Worm (Caenorhabditis elegans) whole organism, L1 larva: ENCODE measurements around the gene eea-1.

Source experiments
- C04F5.9 ChIP-seq: sonication (generic microtip); optimal IDR thresholded peaks from 2 replicates; lab custom pipeline; 2016; ENCODE audit warnings: missing genetic modification characterization, missing compliant biosample characterization
- C34B4.2 ChIP-seq: sonication (generic microtip); optimal IDR thresholded peaks from 2 replicates; lab custom pipeline; 2017; ENCODE audit warnings: mild to moderate bottlenecking, missing genetic modification characterization, missing compliant biosample characterization
- F16B12.6 ChIP-seq: fragments of 150-350 bp; optimal IDR thresholded peaks from 2 replicates; lab custom pipeline; 2014; ENCODE audit warnings: missing biosample characterization, missing genetic modification characterization
- aha-1 ChIP-seq: fragments of 150-350 bp; optimal IDR thresholded peaks from 2 replicates; lab custom pipeline; 2014; ENCODE audit warnings: missing biosample characterization, missing genetic modification characterization
- blmp-1 ChIP-seq: fragments of 150-350 bp; optimal IDR thresholded peaks from 2 replicates; lab custom pipeline; 2014; ENCODE audit warnings: missing biosample characterization, missing genetic modification characterization
- ceh-82 ChIP-seq, 3 experiments: fragments of 150-350 bp in 1 of 3; sonication (generic microtip) in 2 of 3; optimal IDR thresholded peaks; 2 replicates each; lab custom pipeline; 2014 to 2017; ENCODE audit warnings: missing biosample characterization in 3 of 3, missing genetic modification characterization in 3 of 3
- ceh-90 ChIP-seq: sonication (generic microtip); optimal IDR thresholded peaks from 2 replicates; lab custom pipeline; 2016; ENCODE audit warnings: missing genetic modification characterization, missing compliant biosample characterization
- dsc-1 ChIP-seq: sonication (generic microtip); optimal IDR thresholded peaks from 2 replicates; lab custom pipeline; 2016; ENCODE audit warnings: mild to moderate bottlenecking, missing genetic modification characterization, missing compliant biosample characterization
- efl-1 ChIP-seq, 4 experiments: fragments of 150-350 bp; optimal IDR thresholded peaks in 3 of 4; peaks in 1 of 4; 1 replicate in 1 of 4; 2 replicates in 3 of 4; lab custom pipeline; 2014; ENCODE audit warnings: missing biosample characterization in 2 of 4, missing genetic modification characterization in 2 of 4, missing genetic modification reagents in 2 of 4
- efl-3 ChIP-seq: fragments of 200-800 bp; sonication (Bioruptor generic); optimal IDR thresholded peaks from 2 replicates; lab custom pipeline; 2018; ENCODE audit warnings: mild to moderate bottlenecking, missing genetic modification characterization, missing compliant biosample characterization
- egl-13 ChIP-seq: sonication (generic microtip); optimal IDR thresholded peaks from 2 replicates; lab custom pipeline; 2016; ENCODE audit warnings: missing genotype, missing genetic modification reagents, missing genetic modification characterization, missing compliant biosample characterization
- egl-27 ChIP-seq, 2 experiments: fragments of 150-350 bp in 1 of 2; sonication (generic microtip); optimal IDR thresholded peaks; 3 replicates each; lab custom pipeline; 2017 to 2018; ENCODE audit warnings: missing biosample characterization in 2 of 2, missing genetic modification characterization in 2 of 2, missing genetic modification reagents in 2 of 2
- elt-2 ChIP-seq: sonication (generic microtip); optimal IDR thresholded peaks from 2 replicates; lab custom pipeline; 2016; ENCODE audit warnings: missing genetic modification characterization, mild to moderate bottlenecking, inconsistent platforms, missing compliant biosample characterization, missing genetic modification reagents
- ets-5 ChIP-seq: fragments of 200-800 bp; sonication (Bioruptor generic); IDR thresholded peaks from 2 replicates; pipeline ENCODE4 v1.3.6; 2022; ENCODE audit warnings: missing genetic modification characterization, missing compliant biosample characterization
- fkh-10 ChIP-seq: sonication (generic microtip); optimal IDR thresholded peaks from 2 replicates; lab custom pipeline; 2017; ENCODE audit warnings: missing biosample characterization, missing genetic modification reagents, missing genetic modification characterization
- fos-1 ChIP-seq: fragments of 150-350 bp; optimal IDR thresholded peaks from 2 replicates; lab custom pipeline; 2014; ENCODE audit warnings: missing biosample characterization, missing genetic modification characterization
- grh-1 ChIP-seq: fragments of 200-800 bp; sonication (Bioruptor generic); IDR thresholded peaks from 2 replicates; pipeline ENCODE4 v1.3.6; 2022; ENCODE audit warnings: missing genetic modification reagents, missing genetic modification characterization, missing compliant biosample characterization
- hlh-17 ChIP-seq: fragments of 200-800 bp; sonication (Bioruptor generic); optimal IDR thresholded peaks from 2 replicates; lab custom pipeline; 2018; ENCODE audit warnings: missing genetic modification characterization, mild to moderate bottlenecking, missing compliant biosample characterization, moderate library complexity, borderline replicate concordance
- jun-1 ChIP-seq: fragments of 150-350 bp; optimal IDR thresholded peaks from 2 replicates; lab custom pipeline; 2014; ENCODE audit warnings: missing biosample characterization, missing genetic modification reagents, missing genetic modification characterization
- lin-15B ChIP-seq: fragments of 150-350 bp; sonication (generic microtip); optimal IDR thresholded peaks from 3 replicates; lab custom pipeline; 2014; ENCODE audit warnings: missing biosample characterization, missing genetic modification characterization
- lin-35 ChIP-seq, 2 experiments: fragments of 150-350 bp; optimal IDR thresholded peaks; 2 replicates each; lab custom pipeline; 2014; ENCODE audit warnings: missing biosample characterization in 2 of 2, missing genetic modification characterization in 2 of 2, missing genetic modification reagents in 2 of 2
- lir-3 ChIP-seq: sonication (generic microtip); optimal IDR thresholded peaks from 2 replicates; lab custom pipeline; 2016; ENCODE audit warnings: mild to moderate bottlenecking, missing genetic modification characterization, moderate library complexity, missing compliant biosample characterization; ENCODE audit not compliant: poor library complexity
- mab-9 ChIP-seq: fragments of 200-800 bp; sonication (Bioruptor generic); IDR thresholded peaks from 2 replicates; pipeline ENCODE4 v1.3.6; 2022; ENCODE audit warnings: missing genetic modification reagents, missing genetic modification characterization, missing compliant biosample characterization
- mep-1 ChIP-seq: fragments of 150-350 bp; optimal IDR thresholded peaks from 2 replicates; lab custom pipeline; 2014; ENCODE audit warnings: missing biosample characterization, missing genetic modification characterization
- nhr-11 ChIP-seq: fragments of 150-350 bp; optimal IDR thresholded peaks from 2 replicates; lab custom pipeline; 2014; ENCODE audit warnings: missing biosample characterization, missing genetic modification characterization
- nhr-12 ChIP-seq: sonication (generic microtip); optimal IDR thresholded peaks from 2 replicates; lab custom pipeline; 2017; ENCODE audit warnings: missing biosample characterization, missing genetic modification characterization
- nhr-19 ChIP-seq: fragments of 200-800 bp; sonication (Bioruptor generic); conservative IDR thresholded peaks from 2 replicates; pipeline ENCODE4 v1.3.6; 2022; ENCODE audit warnings: missing genetic modification characterization, missing compliant biosample characterization
- nhr-237 ChIP-seq: fragments of 150-350 bp; optimal IDR thresholded peaks from 2 replicates; lab custom pipeline; 2014; ENCODE audit warnings: missing biosample characterization, missing genetic modification characterization
- nhr-28 ChIP-seq: fragments of 150-350 bp; optimal IDR thresholded peaks from 2 replicates; lab custom pipeline; 2014; ENCODE audit warnings: missing biosample characterization, missing genetic modification characterization
- nhr-71 ChIP-seq: sonication (generic microtip); optimal IDR thresholded peaks from 2 replicates; lab custom pipeline; 2016; ENCODE audit warnings: mild to moderate bottlenecking, missing genetic modification characterization, moderate library complexity, missing compliant biosample characterization
- nhr-76 ChIP-seq: sonication (generic microtip); optimal IDR thresholded peaks from 2 replicates; lab custom pipeline; 2017; ENCODE audit warnings: missing biosample characterization, missing genetic modification characterization
- nhr-77 ChIP-seq: fragments of 150-350 bp; optimal IDR thresholded peaks from 2 replicates; lab custom pipeline; 2014; ENCODE audit warnings: missing biosample characterization, missing genetic modification characterization
- nhr-85 ChIP-seq: sonication (generic microtip); peaks from one replicate; lab custom pipeline; 2016; ENCODE audit warnings: missing genetic modification characterization, inconsistent platforms, missing compliant biosample characterization
- pag-3 ChIP-seq: sonication (generic microtip); optimal IDR thresholded peaks from 2 replicates; lab custom pipeline; 2017; ENCODE audit warnings: missing genetic modification characterization, mild to moderate bottlenecking, missing compliant biosample characterization, antibody characterized with exemption, borderline replicate concordance; ENCODE audit not compliant: insufficient read depth
- pax-3 ChIP-seq: fragments of 200-800 bp; sonication (Bioruptor generic); optimal IDR thresholded peaks from 2 replicates; lab custom pipeline; 2018; ENCODE audit warnings: mild to moderate bottlenecking, missing genetic modification characterization, moderate library complexity, missing compliant biosample characterization
- pqm-1 ChIP-seq: sonication (generic microtip); optimal IDR thresholded peaks from 3 replicates; lab custom pipeline; 2017; ENCODE audit warnings: missing biosample characterization, missing genetic modification characterization
- rnt-1 ChIP-seq: sonication (generic microtip); optimal IDR thresholded peaks from 2 replicates; lab custom pipeline; 2016; ENCODE audit warnings: mild to moderate bottlenecking, missing genetic modification characterization, moderate library complexity, missing compliant biosample characterization
- skn-1 ChIP-seq: fragments of 150-350 bp; optimal IDR thresholded peaks from 2 replicates; lab custom pipeline; 2014; ENCODE audit warnings: missing biosample characterization, missing genetic modification characterization
- snpc-4 ChIP-seq: fragments of 150-350 bp; optimal IDR thresholded peaks from 2 replicates; lab custom pipeline; 2014; ENCODE audit warnings: missing biosample characterization, missing genetic modification characterization
- snu-23 ChIP-seq: sonication (generic microtip); optimal IDR thresholded peaks from 2 replicates; lab custom pipeline; 2016; ENCODE audit warnings: missing genetic modification characterization, missing compliant biosample characterization
- sptf-1 ChIP-seq: fragments of 150-350 bp; optimal IDR thresholded peaks from 2 replicates; lab custom pipeline; 2014; ENCODE audit warnings: missing biosample characterization, missing genetic modification characterization
- sup-37 ChIP-seq: fragments of 200-800 bp; sonication (Bioruptor generic); optimal IDR thresholded peaks from 2 replicates; lab custom pipeline; 2018; ENCODE audit warnings: mild to moderate bottlenecking, missing genetic modification characterization, missing compliant biosample characterization
- swsn-7 ChIP-seq: sonication (generic microtip); optimal IDR thresholded peaks from 2 replicates; lab custom pipeline; 2016; ENCODE audit warnings: missing genetic modification characterization, missing compliant biosample characterization
- tlp-1 ChIP-seq: fragments of 150-350 bp; optimal IDR thresholded peaks from 2 replicates; lab custom pipeline; 2014; ENCODE audit warnings: missing biosample characterization, missing genetic modification characterization
- unc-130 ChIP-seq: fragments of 150-350 bp; optimal IDR thresholded peaks from 2 replicates; lab custom pipeline; 2017; ENCODE audit warnings: missing biosample characterization, missing genetic modification characterization, inconsistent platforms
- unc-86 ChIP-seq: sonication (generic microtip); optimal IDR thresholded peaks from 2 replicates; lab custom pipeline; 2016; ENCODE audit warnings: missing genetic modification characterization, missing compliant biosample characterization
- unc-98 ChIP-seq: fragments of 200-800 bp; sonication (Bioruptor generic); IDR thresholded peaks from 2 replicates; pipeline ENCODE4 v1.3.6; 2022; ENCODE audit warnings: missing genetic modification characterization, missing compliant biosample characterization
- vab-15 ChIP-seq: sonication (generic microtip); optimal IDR thresholded peaks from 2 replicates; lab custom pipeline; 2017; ENCODE audit warnings: missing genotype, mild to moderate bottlenecking, missing genetic modification characterization, missing compliant biosample characterization
- xbp-1 ChIP-seq: sonication (generic microtip); optimal IDR thresholded peaks from 2 replicates; lab custom pipeline; 2016; ENCODE audit warnings: missing genetic modification characterization, missing compliant biosample characterization
- zag-1 ChIP-seq: fragments of 150-350 bp; optimal IDR thresholded peaks from 2 replicates; lab custom pipeline; 2014; ENCODE audit warnings: missing biosample characterization, missing genetic modification characterization
- zip-4 ChIP-seq: fragments of 200-800 bp; sonication (Bioruptor generic); optimal IDR thresholded peaks from 2 replicates; lab custom pipeline; 2018; ENCODE audit warnings: mild to moderate bottlenecking, missing genetic modification characterization, moderate library complexity, missing compliant biosample characterization

eea-1 gene

DNA sequence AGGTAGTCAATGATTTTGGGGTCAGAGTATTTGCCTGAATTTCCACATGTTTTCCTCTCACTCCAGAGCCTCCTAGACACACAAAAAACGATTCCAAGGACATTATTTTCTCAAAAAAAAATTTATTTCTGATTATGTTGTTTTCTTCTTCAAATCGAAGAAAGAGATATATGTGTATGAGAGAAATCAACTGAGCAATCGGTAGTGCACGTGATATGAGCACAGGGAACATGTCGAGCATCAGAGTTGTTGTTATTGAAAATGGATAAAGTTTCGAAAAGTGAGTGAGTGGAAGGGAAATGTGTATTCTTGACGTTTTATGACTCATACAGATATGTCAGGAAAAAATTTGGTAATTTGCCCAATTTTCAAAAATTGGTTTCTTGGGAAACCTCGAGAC is 25.1 kb downstream of the eea-1 start (continued):
- TF ChIP-seq lir-3 (tag; lab: Kevin White, UChicago) (no peak), fkh-10 (GFP tag; lab: Kevin White, UChicago) (no peak), nhr-237 (no peak), lin-15B (tag; lab: Kevin White, UChicago) (no peak), lin-35 (GFP tag; optimal IDR thresholded peaks at IDR 0.05; lab: Kevin White, UChicago) (no peak), skn-1 (tag; lab: Kevin White, UChicago) (no peak), grh-1 (no peak), C04F5.9 (no peak), nhr-85 (tag; lab: Kevin White, UChicago) (no peak), mab-9 (GFP tag; lab: Robert Waterston, UW) (no peak), unc-130 (peak; percentile 21), hlh-17 (no peak), nhr-77 (no peak), nhr-11 (no peak), efl-1 (optimal IDR thresholded peaks at IDR 0.05; lab: Kevin White, UChicago) (no peak), efl-1 (GFP tag; optimal IDR thresholded peaks at IDR 0.05 in 1 of 2; lab: Kevin White, UChicago) (peak in 1 of 2 experiments; percentile 39), tlp-1 (tag; lab: Kevin White, UChicago) (no peak), nhr-71 (tag; lab: Kevin White, UChicago) (peak; percentile 60), zip-4 (no peak), dsc-1 (tag; lab: Kevin White, UChicago) (no peak), blmp-1 (tag; lab: Kevin White, UChicago) (no peak), snu-23 (GFP tag; lab: Kevin White, UChicago) (peak; percentile 29), F16B12.6 (tag; lab: Kevin White, UChicago) (no peak), nhr-28 (tag; lab: Kevin White, UChicago) (no peak), sup-37 (no peak), swsn-7 (tag; lab: Kevin White, UChicago) (no peak), rnt-1 (tag; lab: Kevin White, UChicago) (peak; percentile 61), xbp-1 (tag; lab: Kevin White, UChicago) (no peak), mep-1 (tag; lab: Kevin White, UChicago) (no peak), nhr-76 (tag; lab: Kevin White, UChicago) (no peak), zag-1 (tag; lab: Kevin White, UChicago) (no peak), fos-1 (tag; lab: Kevin White, UChicago) (no peak), egl-27 (tag; optimal IDR thresholded peaks at IDR 0.05; lab: Kevin White, UChicago) (no peak), pax-3 (tag; lab: Kevin White, UChicago) (no peak), nhr-19 (GFP tag; lab: Robert Waterston, UW) (peak; percentile 43), efl-3 (no peak), vab-15 (tag; lab: Kevin White, UChicago) (no peak), sptf-1 (tag; lab: Kevin White, UChicago) (no peak), nhr-12 (tag; lab: Kevin White, UChicago) (no peak), ceh-90 (tag; lab: Kevin White, UChicago) (no peak), aha-1 (no peak)

DNA sequence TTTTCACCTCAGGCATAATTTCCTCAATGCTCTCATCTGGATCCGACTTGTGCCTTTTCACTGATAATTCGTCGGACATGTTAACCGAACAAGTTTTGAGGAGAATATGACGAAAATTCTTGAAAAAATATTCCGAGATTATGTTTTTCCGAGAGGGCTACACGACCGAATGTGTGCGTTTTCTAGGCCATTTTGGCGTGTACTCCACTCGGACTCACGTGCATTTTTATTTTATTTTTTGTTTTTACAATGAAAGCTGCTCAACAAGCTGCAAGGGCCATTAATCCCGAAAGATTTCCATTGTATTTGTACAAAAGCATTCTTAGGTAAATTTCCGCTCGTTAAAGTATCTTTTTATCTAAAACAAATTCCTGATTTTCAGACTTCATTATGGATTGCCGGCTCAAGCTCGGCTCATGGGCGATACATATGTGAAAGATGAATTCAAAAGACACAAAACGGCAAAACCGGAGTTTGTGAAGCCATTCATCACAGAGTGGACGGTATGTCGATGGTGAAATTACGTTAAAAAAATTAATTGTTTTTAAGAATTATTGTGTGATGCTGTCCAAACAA is 28.9 kb downstream of the eea-1 start, which contains the start of the genes F25H9.6 and F25H9.7:
Gene F25H9.6, minus strand, starts transcription at position 172 of the 576 bp plus-strand sequence.
Gene F25H9.7, plus strand, starts transcription at position 187 of the 576 bp plus-strand sequence.
- TF ChIP-seq egl-13, result peak; percentile 94
- peak; percentile 95 for TF ChIP-seq snu-23 (GFP tag; lab: Kevin White, UChicago)
- TF ChIP-seq tlp-1 (tag; lab: Kevin White, UChicago), result no peak
- peak; percentile 78 to 93 (median 80) for TF ChIP-seq ceh-82 (tag; optimal IDR thresholded peaks at IDR 0.05; lab: Kevin White, UChicago)
- TF ChIP-seq F16B12.6 (tag; lab: Kevin White, UChicago), result peak; percentile 62
- TF ChIP-seq pag-3 (tag; lab: Kevin White, UChicago), result no peak
- TF ChIP-seq ceh-90 (tag; lab: Kevin White, UChicago), result peak; percentile 95
- TF ChIP-seq C34B4.2 (tag; lab: Kevin White, UChicago), result peak; percentile 75
- TF ChIP-seq unc-86, result peak; percentile 88
- no peak for TF ChIP-seq ets-5 (GFP tag; lab: Robert Waterston, UW)
- peak; percentile 75 for TF ChIP-seq snpc-4 (tag; lab: Kevin White, UChicago)
- TF ChIP-seq C04F5.9, result peak; percentile 93
- peak; percentile 91 for TF ChIP-seq unc-98 (GFP tag; lab: Robert Waterston, UW)
- TF ChIP-seq nhr-11, result peak; percentile 39
- TF ChIP-seq jun-1 (tag; lab: Kevin White, UChicago), result peak; percentile 69
- no peak for TF ChIP-seq fkh-10 (GFP tag; lab: Kevin White, UChicago)
- TF ChIP-seq grh-1, result peak; percentile 85
- TF ChIP-seq aha-1, result no peak
- peak; percentile 87 for TF ChIP-seq elt-2 (tag; lab: Kevin White, UChicago)
- peak; percentile 94 for TF ChIP-seq vab-15 (tag; lab: Kevin White, UChicago)
- TF ChIP-seq sup-37, result peak; percentile 80
- peak; percentile 28 for TF ChIP-seq pqm-1 (tag; lab: Kevin White, UChicago)
